Worm (Caenorhabditis elegans): ENCODE data around the gene srh-7.

The srh-7 gene

DNA sequence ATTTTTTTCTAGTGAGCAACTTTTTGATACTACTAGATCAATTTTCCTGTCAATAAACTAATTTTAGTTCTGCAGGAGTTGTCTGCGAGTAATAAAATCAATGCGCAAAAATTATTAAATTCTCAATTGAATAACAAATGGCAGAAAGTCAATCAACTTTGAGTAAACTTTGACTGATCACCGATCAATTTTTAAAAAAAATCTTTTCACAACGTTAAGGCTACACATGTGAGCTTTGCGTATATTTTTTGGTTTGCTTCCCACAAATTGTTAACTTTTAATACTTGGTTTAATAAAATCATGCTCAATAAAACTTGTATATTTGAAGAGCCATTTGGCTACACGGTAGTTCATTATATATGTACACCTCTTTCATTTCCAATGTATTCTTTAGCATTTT, at the start of gene srh-7:
srh-7 (plus strand) TSS at position 301 of the 400 bp plus-strand sequence.
- TF ChIP-seq ceh-36 (tag; optimal IDR thresholded peaks at IDR 0.05): no peak
- no peak for TF ChIP-seq B0310.2 (tag; optimal IDR thresholded peaks at IDR 0.05)
- no peak for TF ChIP-seq tra-4 (tag; optimal IDR thresholded peaks at IDR 0.05)
- no peak for TF ChIP-seq tbx-37 (GFP tag; conservative IDR thresholded peaks at IDR 0.05)
- no peak for TF ChIP-seq tbx-11 (GFP tag; IDR thresholded peaks at IDR 0.05)
- no peak for TF ChIP-seq ets-7 (tag; optimal IDR thresholded peaks at IDR 0.05)
- no peak for TF ChIP-seq flt-1 (GFP tag; IDR thresholded peaks at IDR 0.05)
- TF ChIP-seq scrt-1 (GFP tag; IDR thresholded peaks at IDR 0.05): no peak

- TF ChIP-seq tbx-37 (GFP tag; conservative IDR thresholded peaks at IDR 0.05) (no peak), scrt-1 (GFP tag; IDR thresholded peaks at IDR 0.05) (no peak), hmg-4 (GFP tag; optimal IDR thresholded peaks at IDR 0.05) (no peak), tra-4 (tag; optimal IDR thresholded peaks at IDR 0.05) (no peak), tbx-11 (GFP tag; IDR thresholded peaks at IDR 0.05) (no peak), pes-1 (GFP tag; IDR thresholded peaks at IDR 0.05) (no peak), sea-1 (GFP tag; conservative IDR thresholded peaks at IDR 0.05) (no peak), hnd-1 (tag; optimal IDR thresholded peaks at IDR 0.05) (no peak), flt-1 (GFP tag; IDR thresholded peaks at IDR 0.05) (no peak)
These were observed 46.8 kb upstream of the srh-7 start, which contains the start of gene cyp-34A6 for ce11 chrV:3961235-3961634. cyp-34A6 (minus strand) TSS chrV:3961335.

- TF ChIP-seq sea-1 (GFP tag; conservative IDR thresholded peaks at IDR 0.05): no peak
These were observed 44.3 kb upstream of the srh-7 start, which contains the start of gene cyp-34A7 for ce11 chrV:3963715-3964114. cyp-34A7 (minus strand) TSS chrV:3963815.

DNA sequence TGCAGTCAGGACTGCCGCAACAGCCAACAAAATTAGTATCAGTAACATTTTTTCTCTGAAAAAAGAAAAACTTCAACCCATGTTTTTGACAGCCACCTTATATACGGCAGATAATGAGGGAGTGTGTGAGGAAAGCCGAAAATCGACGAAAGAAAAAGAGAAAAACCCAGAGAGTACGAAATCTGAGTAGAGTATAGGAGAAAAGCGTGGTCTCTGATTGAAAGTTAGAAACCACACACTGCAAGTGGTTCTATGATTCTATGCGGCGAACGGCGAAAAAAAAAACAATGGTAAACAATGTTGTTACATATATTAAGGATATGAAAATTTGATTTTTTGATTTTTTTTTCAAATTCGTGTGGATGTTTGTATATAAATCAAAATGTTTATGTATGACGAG, 40.3 kb upstream of the srh-7 start, which contains the start of gene cyp-34A8:
cyp-34A8 (minus strand) TSS at position 62 of the 400 bp plus-strand sequence.
- no peak for TF ChIP-seq hnd-1 (tag; optimal IDR thresholded peaks at IDR 0.05)

ce11 chrV:3968929-3969328, 39.1 kb upstream of the srh-7 start:
- no peak for TF ChIP-seq sea-1 (GFP tag; conservative IDR thresholded peaks at IDR 0.05)
- TF ChIP-seq hnd-1 (tag; optimal IDR thresholded peaks at IDR 0.05): no peak
- no peak for TF ChIP-seq flt-1 (GFP tag; IDR thresholded peaks at IDR 0.05)
- TF ChIP-seq ceh-36 (tag; optimal IDR thresholded peaks at IDR 0.05): no peak
- TF ChIP-seq tbx-37 (GFP tag; conservative IDR thresholded peaks at IDR 0.05): no peak
- TF ChIP-seq scrt-1 (GFP tag; IDR thresholded peaks at IDR 0.05): no peak
- no peak for TF ChIP-seq ceh-13 (GFP tag; optimal IDR thresholded peaks at IDR 0.05)
- TF ChIP-seq pes-1 (GFP tag; IDR thresholded peaks at IDR 0.05): no peak
- no peak for TF ChIP-seq B0310.2 (tag; optimal IDR thresholded peaks at IDR 0.05)
- TF ChIP-seq ama-1 (optimal IDR thresholded peaks at IDR 0.05): no peak
- no peak for TF ChIP-seq tbx-11 (GFP tag; IDR thresholded peaks at IDR 0.05)

ce11 chrV:3969664-3970063, 38.4 kb upstream of the srh-7 start:
- TF ChIP-seq B0310.2 (tag; optimal IDR thresholded peaks at IDR 0.05) (no peak), tbx-11 (GFP tag; IDR thresholded peaks at IDR 0.05) (no peak), flt-1 (GFP tag; IDR thresholded peaks at IDR 0.05) (no peak), F13C5.2 (tag; optimal IDR thresholded peaks at IDR 0.05) (no peak), ceh-36 (tag; optimal IDR thresholded peaks at IDR 0.05) (no peak), tra-4 (tag; optimal IDR thresholded peaks at IDR 0.05) (no peak), aly-1 (tag; optimal IDR thresholded peaks at IDR 0.05) (no peak)

DNA sequence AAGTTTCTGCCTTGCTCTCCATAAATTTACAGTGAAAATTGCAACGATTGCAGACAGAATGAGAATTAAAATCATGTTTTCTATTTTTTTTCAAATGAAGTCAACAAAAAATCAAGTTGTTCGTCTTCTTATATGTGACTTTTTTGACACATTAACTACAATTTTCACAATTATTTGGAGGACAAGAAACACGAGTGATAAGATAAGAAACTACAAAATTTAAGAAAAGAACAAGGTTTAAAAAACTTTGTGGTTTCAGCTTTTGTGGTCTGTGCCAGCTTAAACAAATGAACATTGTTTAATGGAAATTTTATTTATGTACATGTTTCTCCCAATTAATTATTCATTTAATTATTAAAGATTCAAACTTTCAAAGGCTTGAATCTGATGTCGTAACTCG, 37.6 kb upstream of the srh-7 start, which contains the start of gene cyp-34A9:
cyp-34A9 (minus strand) TSS at position 131 of the 400 bp plus-strand sequence.
- no peak for TF ChIP-seq hnd-1 (tag; optimal IDR thresholded peaks at IDR 0.05)
- TF ChIP-seq F13C5.2 (tag; optimal IDR thresholded peaks at IDR 0.05): no peak
- TF ChIP-seq pes-1 (GFP tag; IDR thresholded peaks at IDR 0.05): no peak
- no peak for TF ChIP-seq ets-7 (tag; optimal IDR thresholded peaks at IDR 0.05)
- no peak for TF ChIP-seq flt-1 (GFP tag; IDR thresholded peaks at IDR 0.05)

DNA sequence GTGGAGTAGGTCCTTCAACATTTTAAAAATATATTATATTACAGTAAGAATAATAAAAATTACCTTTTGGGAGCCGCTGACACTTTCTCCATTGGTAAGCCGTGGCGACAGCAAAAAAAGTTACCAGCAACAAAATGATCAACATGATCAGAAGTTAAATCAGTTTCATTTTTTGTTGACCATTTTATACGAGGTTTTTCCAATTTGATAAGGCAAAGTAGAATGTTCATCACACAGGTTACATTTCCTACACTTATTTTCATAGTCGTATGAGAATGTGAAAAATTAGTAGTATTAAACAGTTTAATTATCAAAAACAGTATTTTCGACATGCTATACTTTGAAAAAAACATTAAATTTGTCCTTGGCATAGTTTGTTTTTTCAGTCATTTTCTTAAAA, 35.2 kb upstream of the srh-7 start, which contains the start of gene cyp-34A10:
cyp-34A10 (minus strand) TSS at position 146 of the 400 bp plus-strand sequence.
- TF ChIP-seq hmg-4 (GFP tag; optimal IDR thresholded peaks at IDR 0.05): no peak
- no peak for TF ChIP-seq tbx-11 (GFP tag; IDR thresholded peaks at IDR 0.05)
- TF ChIP-seq flt-1 (GFP tag; IDR thresholded peaks at IDR 0.05): no peak
- no peak for TF ChIP-seq ets-7 (tag; optimal IDR thresholded peaks at IDR 0.05)
- TF ChIP-seq tbx-37 (GFP tag; conservative IDR thresholded peaks at IDR 0.05): no peak
- TF ChIP-seq ceh-36 (tag; optimal IDR thresholded peaks at IDR 0.05): no peak
- TF ChIP-seq tra-4 (tag; optimal IDR thresholded peaks at IDR 0.05): no peak
- no peak for TF ChIP-seq hnd-1 (tag; optimal IDR thresholded peaks at IDR 0.05)
- TF ChIP-seq pes-1 (GFP tag; IDR thresholded peaks at IDR 0.05): no peak
- TF ChIP-seq scrt-1 (GFP tag; IDR thresholded peaks at IDR 0.05): no peak
- no peak for TF ChIP-seq sea-1 (GFP tag; conservative IDR thresholded peaks at IDR 0.05)
- TF ChIP-seq ama-1 (optimal IDR thresholded peaks at IDR 0.05): no peak

DNA sequence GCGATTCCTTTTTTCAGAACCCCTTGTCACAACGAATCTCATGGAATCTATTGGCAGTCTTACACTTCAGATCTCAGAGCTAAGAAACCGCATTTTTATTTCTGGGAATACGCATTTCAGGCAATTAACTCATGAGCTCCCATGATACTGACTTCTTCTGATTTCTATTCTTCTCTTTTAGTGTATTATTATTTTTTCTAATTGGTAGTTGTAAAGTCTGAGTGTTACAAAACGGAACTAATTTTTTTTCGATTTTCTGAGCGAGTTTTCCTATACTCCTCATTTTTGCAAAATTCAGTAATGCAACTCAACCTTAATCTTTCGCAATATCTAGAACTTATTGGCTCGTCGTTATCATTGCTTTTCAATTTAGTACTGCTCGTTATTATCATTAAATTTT, 33.7 kb upstream of the srh-7 start, which contains the start of gene str-82:
str-82 (plus strand) TSS at position 301 of the 400 bp plus-strand sequence.
- TF ChIP-seq aly-1 (tag; optimal IDR thresholded peaks at IDR 0.05): no peak
- no peak for TF ChIP-seq tbx-11 (GFP tag; IDR thresholded peaks at IDR 0.05)
- TF ChIP-seq ama-1 (optimal IDR thresholded peaks at IDR 0.05): no peak
- no peak for TF ChIP-seq B0310.2 (tag; optimal IDR thresholded peaks at IDR 0.05)
- no peak for TF ChIP-seq ceh-36 (tag; optimal IDR thresholded peaks at IDR 0.05)
- TF ChIP-seq ceh-13 (GFP tag; optimal IDR thresholded peaks at IDR 0.05): no peak
- no peak for TF ChIP-seq ets-7 (tag; optimal IDR thresholded peaks at IDR 0.05)
- no peak for TF ChIP-seq tra-4 (tag; optimal IDR thresholded peaks at IDR 0.05)
- TF ChIP-seq scrt-1 (GFP tag; IDR thresholded peaks at IDR 0.05): no peak
- no peak for TF ChIP-seq flt-1 (GFP tag; IDR thresholded peaks at IDR 0.05)
- no peak for TF ChIP-seq sea-1 (GFP tag; conservative IDR thresholded peaks at IDR 0.05)
- no peak for TF ChIP-seq hnd-1 (tag; optimal IDR thresholded peaks at IDR 0.05)
- no peak for TF ChIP-seq pes-1 (GFP tag; IDR thresholded peaks at IDR 0.05)
- no peak for TF ChIP-seq F13C5.2 (tag; optimal IDR thresholded peaks at IDR 0.05)
- TF ChIP-seq tbx-37 (GFP tag; conservative IDR thresholded peaks at IDR 0.05): no peak
- no peak for TF ChIP-seq hmbx-1 (tag; optimal IDR thresholded peaks at IDR 0.05)
- no peak for TF ChIP-seq hmg-4 (GFP tag; optimal IDR thresholded peaks at IDR 0.05)

Measured in whole organism, early embryonic.